Fruit fly (Drosophila melanogaster) S2 (cell line): ENCODE results near the gene CG32767.

ENCODE experiments used
- CG8478 ChIP-seq: fragments of >200 bp; optimal IDR thresholded peaks from 2 replicates; lab custom pipeline; 2018
- CTCF ChIP-seq, 2 experiments: fragments of >200 bp; optimal IDR thresholded peaks; 2 replicates each; lab custom pipeline; 2018

DNA sequence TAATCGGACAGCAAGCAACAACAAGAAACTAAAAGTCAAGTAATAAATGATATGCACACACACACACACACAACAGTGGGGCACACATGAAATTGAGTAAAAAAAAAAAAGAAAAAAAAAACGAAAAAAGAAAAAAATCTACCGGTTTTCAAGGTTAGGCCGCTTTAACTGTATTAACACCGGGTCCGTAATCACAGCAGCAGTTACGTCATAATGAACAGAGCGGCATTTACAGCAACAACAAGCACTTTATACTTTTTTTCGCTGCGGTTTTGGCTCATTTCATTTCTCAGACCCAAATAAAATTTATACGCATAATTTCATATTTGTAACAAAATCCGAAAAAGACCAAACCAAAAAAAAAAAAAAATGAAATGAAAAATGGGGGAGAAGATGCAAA is 28.5 kb downstream of the CG32767 start:
- TF ChIP-seq CTCF (optimal IDR thresholded peaks at IDR 0.05; lab: Kevin White, UChicago) = no peak
- TF ChIP-seq CG8478 = no peak
